Fruit fly (Drosophila melanogaster) whole organism, prepupa: ENCODE measurements around the gene Dyro.

Experiments
- Blimp-1 ChIP-seq: fragments of 200-800 bp; sonication (Bioruptor generic); optimal IDR thresholded peaks from 3 replicates; lab custom pipeline; 2017; ENCODE audit warnings: missing biosample characterization, missing genetic modification characterization, mild to moderate bottlenecking, moderate library complexity, missing genetic modification reagents
- CG11294 ChIP-seq: fragments of 200-800 bp; sonication (Bioruptor generic); IDR thresholded peaks from 2 replicates; pipeline ENCODE4 v1.3.6; 2022; ENCODE audit warnings: missing biosample characterization, missing genetic modification characterization
- CG11762 ChIP-seq: fragments of 200-800 bp; sonication (Bioruptor generic); optimal IDR thresholded peaks from 3 replicates; lab custom pipeline; 2016; ENCODE audit warnings: missing biosample characterization, missing genetic modification characterization; ENCODE audit not compliant: insufficient read depth
- CG15336 ChIP-seq: fragments of 200-800 bp; sonication (Bioruptor generic); IDR thresholded peaks from 2 replicates; pipeline ENCODE4 v1.3.6; 2022; ENCODE audit warnings: missing biosample characterization, missing genetic modification characterization
- CG1621 ChIP-seq: fragments of 200-800 bp; sonication (Bioruptor generic); optimal IDR thresholded peaks from 3 replicates; lab custom pipeline; 2018; ENCODE audit warnings: missing biosample characterization, mild to moderate bottlenecking, missing genetic modification characterization
- CG16779 ChIP-seq: fragments of 200-800 bp; sonication (Bioruptor generic); optimal IDR thresholded peaks from 3 replicates; lab custom pipeline; 2017; ENCODE audit warnings: missing biosample characterization, mild to moderate bottlenecking, missing genetic modification characterization
- CG3032 ChIP-seq: fragments of 200-800 bp; optimal IDR thresholded peaks from 2 replicates; lab custom pipeline; 2019; ENCODE audit warnings: missing biosample characterization, mild to moderate bottlenecking, missing genetic modification characterization, moderate library complexity
- CG31627 ChIP-seq: fragments of 200-800 bp; sonication (Bioruptor generic); optimal IDR thresholded peaks from 3 replicates; lab custom pipeline; 2016; ENCODE audit warnings: missing biosample characterization, missing genetic modification characterization
- CG32006 ChIP-seq: fragments of 200-800 bp; sonication (Bioruptor generic); optimal IDR thresholded peaks from 3 replicates; lab custom pipeline; 2017; ENCODE audit warnings: missing biosample characterization, mild to moderate bottlenecking, missing genetic modification characterization
- CG34406 ChIP-seq: fragments of 200-800 bp; sonication (Bioruptor generic); optimal IDR thresholded peaks from 3 replicates; lab custom pipeline; 2016; ENCODE audit warnings: missing biosample characterization, missing genetic modification characterization
- CG4318 ChIP-seq: fragments of 200-800 bp; sonication (Bioruptor generic); optimal IDR thresholded peaks from 3 replicates; lab custom pipeline; 2017; ENCODE audit warnings: missing biosample characterization, mild to moderate bottlenecking, missing genetic modification characterization
- CG6163 ChIP-seq: fragments of 200-800 bp; sonication (Bioruptor generic); IDR thresholded peaks from 3 replicates; pipeline ENCODE4 v1.3.6; 2022; ENCODE audit warnings: missing biosample characterization, missing genetic modification characterization
- CG6276 ChIP-seq: fragments of 200-800 bp; sonication (Bioruptor generic); optimal IDR thresholded peaks from 2 replicates; lab custom pipeline; 2017; ENCODE audit warnings: missing biosample characterization, mild to moderate bottlenecking, missing genetic modification characterization
- CG6808 ChIP-seq: fragments of 200-800 bp; sonication (Bioruptor generic); optimal IDR thresholded peaks from 3 replicates; lab custom pipeline; 2017; ENCODE audit warnings: missing biosample characterization, missing genetic modification characterization, mild to moderate bottlenecking, moderate library complexity, missing genetic modification reagents
- CG6854 ChIP-seq: fragments of 200-800 bp; sonication (Bioruptor generic); optimal IDR thresholded peaks from 2 replicates; lab custom pipeline; 2017; ENCODE audit warnings: missing biosample characterization, mild to moderate bottlenecking, missing genetic modification characterization
- CG7368 ChIP-seq: fragments of 200-800 bp; sonication (Bioruptor generic); optimal IDR thresholded peaks from 3 replicates; lab custom pipeline; 2016; ENCODE audit warnings: missing biosample characterization, missing genetic modification characterization
- CG8119 ChIP-seq: fragments of 200-800 bp; sonication (Bioruptor generic); IDR thresholded peaks from 3 replicates; pipeline ENCODE4 v1.3.6; 2022; ENCODE audit warnings: missing biosample characterization, missing genetic modification characterization
- CG8632 ChIP-seq: fragments of 200-800 bp; sonication (Bioruptor generic); optimal IDR thresholded peaks from 3 replicates; lab custom pipeline; 2016; ENCODE audit warnings: missing biosample characterization, missing genetic modification characterization
- Eip75B ChIP-seq: fragments of 200-800 bp; sonication (Bioruptor generic); optimal IDR thresholded peaks from 3 replicates; lab custom pipeline; 2016; ENCODE audit warnings: missing biosample characterization, missing genetic modification characterization
- Eip78C ChIP-seq: fragments of 200-800 bp; sonication (Bioruptor generic); peaks from one replicate; lab custom pipeline; 2016; ENCODE audit warnings: missing biosample characterization, missing genetic modification characterization
- Ets21C ChIP-seq: fragments of 200-800 bp; sonication (Bioruptor generic); optimal IDR thresholded peaks from 3 replicates; lab custom pipeline; 2016; ENCODE audit warnings: missing biosample characterization, missing genetic modification characterization
- Ets96B ChIP-seq: fragments of 200-800 bp; optimal IDR thresholded peaks from 2 replicates; lab custom pipeline; 2019; ENCODE audit warnings: missing biosample characterization, mild to moderate bottlenecking, missing genetic modification characterization, moderate library complexity
- Hr38 ChIP-seq: sonication (Bioruptor generic); optimal IDR thresholded peaks from 2 replicates; lab custom pipeline; 2016; ENCODE audit warnings: missing biosample characterization, missing genetic modification characterization
- Hr39 ChIP-seq: fragments of 200-800 bp; sonication (Bioruptor generic); optimal IDR thresholded peaks from 2 replicates; lab custom pipeline; 2016; ENCODE audit warnings: missing biosample characterization, missing genetic modification characterization
- Hr4 ChIP-seq: fragments of 200-800 bp; sonication (Bioruptor generic); optimal IDR thresholded peaks from 3 replicates; lab custom pipeline; 2016; ENCODE audit warnings: missing biosample characterization, missing genetic modification characterization
- Lpt ChIP-seq: fragments of 200-800 bp; sonication (Bioruptor generic); optimal IDR thresholded peaks from 3 replicates; lab custom pipeline; 2016; ENCODE audit warnings: missing biosample characterization, missing genetic modification characterization
- Met ChIP-seq: fragments of 200-800 bp; sonication (Bioruptor generic); optimal IDR thresholded peaks from 3 replicates; lab custom pipeline; 2016; ENCODE audit warnings: missing biosample characterization, missing genetic modification characterization
- OdsH ChIP-seq: fragments of 200-800 bp; sonication (Bioruptor generic); optimal IDR thresholded peaks from 3 replicates; lab custom pipeline; 2016; ENCODE audit warnings: missing biosample characterization, missing genetic modification characterization
- Sox102F ChIP-seq: fragments of 200-800 bp; sonication (Bioruptor generic); optimal IDR thresholded peaks from 2 replicates; lab custom pipeline; 2016; ENCODE audit warnings: missing biosample characterization, mild to moderate bottlenecking, missing genetic modification characterization
- Sox14 ChIP-seq: fragments of 200-800 bp; sonication (Bioruptor generic); optimal IDR thresholded peaks from 3 replicates; lab custom pipeline; 2016; ENCODE audit warnings: missing biosample characterization, missing genetic modification characterization
- Sox15 ChIP-seq: fragments of 200-800 bp; sonication (Bioruptor generic); optimal IDR thresholded peaks from 3 replicates; lab custom pipeline; 2016; ENCODE audit warnings: missing biosample characterization, missing genetic modification characterization
- acj6 ChIP-seq: fragments of 200-800 bp; sonication (Bioruptor generic); optimal IDR thresholded peaks from 3 replicates; lab custom pipeline; 2016; ENCODE audit warnings: missing biosample characterization, missing genetic modification characterization
- dac ChIP-seq: fragments of 200-800 bp; sonication (Bioruptor generic); optimal IDR thresholded peaks from 2 replicates; lab custom pipeline; 2017; ENCODE audit warnings: missing biosample characterization, mild to moderate bottlenecking, missing genetic modification characterization
- dsx ChIP-seq: fragments of 200-800 bp; optimal IDR thresholded peaks from 3 replicates; lab custom pipeline; 2019; ENCODE audit warnings: missing biosample characterization, mild to moderate bottlenecking, missing genetic modification characterization, moderate library complexity; ENCODE audit not compliant: poor library complexity, severe bottlenecking
- eg ChIP-seq: fragments of 200-800 bp; sonication (Bioruptor generic); IDR thresholded peaks from 3 replicates; pipeline ENCODE4 v1.3.6; 2022; ENCODE audit warnings: missing biosample characterization, missing genetic modification characterization
- esn ChIP-seq: fragments of 200-800 bp; sonication (Bioruptor generic); optimal IDR thresholded peaks from 2 replicates; lab custom pipeline; 2016; ENCODE audit warnings: missing biosample characterization, mild to moderate bottlenecking, missing genetic modification characterization, moderate library complexity
- fd59A ChIP-seq: fragments of 200-800 bp; sonication (Bioruptor generic); optimal IDR thresholded peaks from 2 replicates; lab custom pipeline; 2017; ENCODE audit warnings: missing biosample characterization, mild to moderate bottlenecking, missing genetic modification characterization, missing genetic modification reagents
- fd85E ChIP-seq: fragments of 200-800 bp; sonication (Bioruptor generic); optimal IDR thresholded peaks from 3 replicates; lab custom pipeline; 2016; ENCODE audit warnings: missing biosample characterization, missing genetic modification characterization
- fkh ChIP-seq: fragments of 200-800 bp; sonication (Bioruptor generic); optimal IDR thresholded peaks from 3 replicates; lab custom pipeline; 2017; ENCODE audit warnings: missing biosample characterization, mild to moderate bottlenecking, missing genetic modification characterization, moderate library complexity
- net ChIP-seq: fragments of 200-800 bp; sonication (Bioruptor generic); optimal IDR thresholded peaks from 3 replicates; lab custom pipeline; 2016; ENCODE audit warnings: missing biosample characterization, missing genetic modification characterization
- pdm3 ChIP-seq: fragments of 200-800 bp; sonication (Bioruptor generic); optimal IDR thresholded peaks from 3 replicates; lab custom pipeline; 2016; ENCODE audit warnings: missing biosample characterization, missing genetic modification characterization
- salr ChIP-seq, 2 experiments: fragments of 200-800 bp; sonication (Bioruptor generic); optimal IDR thresholded peaks; 3 replicates each; lab custom pipeline; 2016 to 2018; ENCODE audit warnings: missing biosample characterization in 2 of 2, missing genetic modification characterization in 2 of 2, mild to moderate bottlenecking in 1 of 2
- spab ChIP-seq: fragments of 200-800 bp; sonication (Bioruptor generic); optimal IDR thresholded peaks from 2 replicates; lab custom pipeline; 2017; ENCODE audit warnings: missing biosample characterization, mild to moderate bottlenecking, missing genetic modification characterization, missing genetic modification reagents
- ss ChIP-seq, 2 experiments: fragments of 200-800 bp; sonication (Bioruptor generic); optimal IDR thresholded peaks; 2 replicates in 1 of 2; 3 replicates in 1 of 2; lab custom pipeline; 2017 to 2018; ENCODE audit warnings: mild to moderate bottlenecking in 2 of 2, missing biosample characterization in 2 of 2, missing genetic modification characterization in 2 of 2, moderate library complexity in 1 of 2
- svp ChIP-seq: fragments of 200-800 bp; sonication (Bioruptor generic); peaks from one replicate; lab custom pipeline; 2016; ENCODE audit warnings: missing biosample characterization, missing genetic modification characterization
- topi ChIP-seq: fragments of 200-800 bp; sonication (Bioruptor generic); optimal IDR thresholded peaks from 3 replicates; lab custom pipeline; 2016; ENCODE audit warnings: missing biosample characterization, missing genetic modification characterization
- vri ChIP-seq: fragments of 200-800 bp; sonication (Bioruptor generic); optimal IDR thresholded peaks from 3 replicates; lab custom pipeline; 2016; ENCODE audit warnings: missing biosample characterization, mild to moderate bottlenecking, missing genetic modification characterization

The Dyro gene

DNA sequence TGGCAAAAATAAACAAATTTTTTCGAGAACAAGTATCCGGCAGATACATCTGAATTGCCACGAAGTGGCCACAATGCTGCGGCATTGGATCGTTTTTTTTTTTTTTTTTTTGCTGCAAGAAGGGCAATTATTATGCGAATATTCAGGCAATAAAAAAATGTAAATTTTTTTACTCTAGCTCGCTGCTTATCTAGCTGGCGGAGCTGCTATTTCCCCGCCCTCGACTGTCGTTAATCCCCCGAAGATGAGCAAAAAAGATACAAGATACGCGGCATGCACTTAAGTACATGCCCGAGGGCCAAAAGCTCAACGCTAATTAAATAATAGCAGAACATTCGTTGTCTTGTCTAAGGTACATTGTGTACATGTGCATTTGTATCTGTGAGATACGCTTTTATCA, 33.6 kb downstream of the Dyro start (continued):
- TF ChIP-seq CG6163 (GFP tag; lab: Robert Waterston, UW) (peak; percentile 59; the same call in 2 of the 3 replicates), CG16779 (tag; lab: Kevin White, UChicago) (no peak), dac (GFP tag; lab: Kevin White, UChicago) (no peak), OdsH (peak; percentile 30), CG31627 (GFP tag; lab: Kevin White, UChicago) (no peak), vri (GFP tag; lab: Kevin White, UChicago) (no peak), CG15336 (GFP tag; lab: Robert Waterston, UW) (0 out of 2 replicates have a peak, but pooled peaks have one; percentile 15), CG6854 (no peak), spab (peak; percentile 19), CG4318 (no peak), Hr38 (no peak), CG34406 (no peak), CG8119 (GFP tag; lab: Robert Waterston, UW) (0 out of 3 replicates have a peak, but pooled peaks have one; percentile 15), Hr4 (GFP tag; lab: Kevin White, UChicago) (no peak), Ets96B (tag; lab: Kevin White, UChicago) (no peak), svp (GFP tag; lab: Kevin White, UChicago) (peak; percentile 50), Eip75B (GFP tag; lab: Kevin White, UChicago) (peak; percentile 41), Sox14 (GFP tag; lab: Kevin White, UChicago) (peak; percentile 15), CG3032 (tag; lab: Kevin White, UChicago) (no peak)

DNA sequence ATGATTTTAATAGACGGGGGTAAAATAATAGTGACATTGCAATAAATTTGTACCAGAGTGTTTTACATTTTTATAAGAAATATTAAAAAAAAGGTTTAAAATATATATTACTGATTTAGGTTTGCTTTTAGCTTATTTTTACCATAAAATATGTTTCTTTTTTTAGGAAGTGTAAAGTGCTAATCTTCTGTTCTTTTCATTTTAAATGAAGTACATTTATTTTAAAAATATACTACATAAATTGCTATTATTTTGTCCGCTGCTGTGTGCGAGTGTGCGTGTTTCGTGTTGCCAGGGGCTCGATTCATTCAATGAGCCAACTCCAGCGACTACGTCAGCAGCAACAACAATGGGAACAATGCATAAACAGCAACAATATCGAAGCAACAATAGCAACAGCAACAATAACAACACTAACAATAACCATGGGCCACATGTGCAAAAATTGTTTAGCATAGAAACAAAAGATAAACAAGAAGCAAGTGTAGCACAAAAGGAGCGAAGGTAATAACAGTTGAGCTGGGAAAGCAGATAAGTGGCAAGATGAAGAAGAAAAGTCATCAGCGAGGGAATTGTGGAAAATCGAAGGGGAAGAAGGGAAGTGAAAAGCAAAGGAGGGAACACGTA, 34.1 kb downstream of the Dyro start:
- peak; percentile 79 for TF ChIP-seq pdm3 (GFP tag; lab: Kevin White, UChicago)
- peak; percentile 60 for TF ChIP-seq CG31627 (GFP tag; lab: Kevin White, UChicago)
- peak; percentile 88 for TF ChIP-seq CG32006 (GFP tag; lab: Kevin White, UChicago)
- peak; percentile 49 for TF ChIP-seq fd85E (GFP tag; lab: Kevin White, UChicago)
- peak; percentile 87 for TF ChIP-seq CG7368 (GFP tag; lab: Kevin White, UChicago)
- peak; percentile 70 for TF ChIP-seq CG1621 (tag; lab: Kevin White, UChicago)
- peak; percentile 96 for TF ChIP-seq CG34406
- TF ChIP-seq Hr39 (GFP tag; lab: Kevin White, UChicago): peak; percentile 46
- peak; percentile 32 to 72 for TF ChIP-seq salr (GFP tag; optimal IDR thresholded peaks at IDR 0.05; lab: Kevin White, UChicago)
- TF ChIP-seq Blimp-1 (GFP tag; lab: Kevin White, UChicago): peak; percentile 75
- peak; percentile 91 for TF ChIP-seq acj6 (GFP tag; lab: Kevin White, UChicago)
- peak; percentile 26 for TF ChIP-seq dac (GFP tag; lab: Kevin White, UChicago)
- peak; percentile 78 for TF ChIP-seq topi (GFP tag; lab: Kevin White, UChicago)
- peak; percentile 96 to 97 for TF ChIP-seq ss (GFP tag; optimal IDR thresholded peaks at IDR 0.05; lab: Kevin White, UChicago)
- TF ChIP-seq fkh (GFP tag; lab: Kevin White, UChicago): no peak
- TF ChIP-seq Sox15 (GFP tag; lab: Kevin White, UChicago): peak; percentile 85
- peak; percentile 87 for TF ChIP-seq CG6276 (GFP tag; lab: Kevin White, UChicago)
- TF ChIP-seq CG6854: peak; percentile 71
- peak; percentile 97 for TF ChIP-seq Eip78C (GFP tag; lab: Kevin White, UChicago)
- peak; percentile 49 for TF ChIP-seq Ets21C (GFP tag; lab: Kevin White, UChicago)
- TF ChIP-seq net: peak; percentile 82
- TF ChIP-seq Hr38: no peak
- peak; percentile 78 for TF ChIP-seq esn (GFP tag; lab: Kevin White, UChicago)
- TF ChIP-seq CG8632 (GFP tag; lab: Kevin White, UChicago): peak; percentile 94
- peak; percentile 77 for TF ChIP-seq Lpt (GFP tag; lab: Kevin White, UChicago)
- TF ChIP-seq Hr4 (GFP tag; lab: Kevin White, UChicago): peak; percentile 73
- TF ChIP-seq CG3032 (tag; lab: Kevin White, UChicago): peak; percentile 97
- TF ChIP-seq Sox102F (GFP tag; lab: Kevin White, UChicago): peak; percentile 77
- peak; percentile 78 for TF ChIP-seq CG11294 (GFP tag; lab: Robert Waterston, UW)
- TF ChIP-seq dsx (GFP tag; lab: Kevin White, UChicago): peak; percentile 96
- TF ChIP-seq eg: peak; percentile 89
- TF ChIP-seq fd59A: peak; percentile 90
- TF ChIP-seq CG6808 (GFP tag; lab: Kevin White, UChicago): peak; percentile 93
- peak; percentile 76 for TF ChIP-seq CG11762
- peak; percentile 80 for TF ChIP-seq Met (GFP tag; lab: Kevin White, UChicago)
- peak; percentile 84 for TF ChIP-seq spab
- TF ChIP-seq CG6163 (GFP tag; lab: Robert Waterston, UW): peak; percentile 89
- peak; percentile 83 for TF ChIP-seq svp (GFP tag; lab: Kevin White, UChicago)
- TF ChIP-seq CG15336 (GFP tag; lab: Robert Waterston, UW): peak; percentile 95
- peak; percentile 47 for TF ChIP-seq Eip75B (GFP tag; lab: Kevin White, UChicago)
